Worm (Caenorhabditis elegans): ENCODE data around the gene srx-115.
A peak's percentile ranks its signal among the peaks of the same experiment; 100 is the strongest.

Gene srx-115

DNA sequence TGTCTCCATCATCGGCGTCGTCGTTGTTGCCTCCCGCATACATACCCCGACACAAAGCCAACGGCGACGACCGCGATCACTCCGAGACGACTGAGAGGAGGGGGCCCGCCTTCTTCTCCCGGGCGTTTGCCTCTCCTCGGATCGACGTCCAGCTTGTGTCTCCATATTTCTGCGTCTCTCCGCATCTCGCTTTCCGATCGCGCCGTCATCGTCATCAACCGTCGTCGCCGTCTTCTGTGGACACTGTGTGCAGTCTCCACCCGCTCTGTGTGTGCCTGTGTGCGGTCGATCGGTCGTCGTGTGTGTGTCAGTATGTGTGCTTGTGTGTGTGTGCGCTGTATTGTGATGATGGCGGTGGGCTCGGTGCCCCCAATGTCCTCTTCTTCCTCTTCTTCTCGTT is 13.8 kb downstream of the srx-115 start:
- TF ChIP-seq rec-8 (tag; optimal IDR thresholded peaks at IDR 0.05), result no peak
- TF ChIP-seq K12H6.12 (tag; optimal IDR thresholded peaks at IDR 0.05), result peak; percentile 54
- no peak for TF ChIP-seq C06A6.2 (GFP tag; conservative IDR thresholded peaks at IDR 0.05)
- 0 out of 2 replicates have a peak, but pooled peaks have one; percentile 34 for TF ChIP-seq K11D2.4 (GFP tag; IDR thresholded peaks at IDR 0.05)
- peak; percentile 75 for TF ChIP-seq nhr-80 (tag; optimal IDR thresholded peaks at IDR 0.05)
- no peak for TF ChIP-seq tlf-1 (GFP tag; optimal IDR thresholded peaks at IDR 0.05)
- peak; percentile 43; the same call in 1 of the 2 replicates for TF ChIP-seq egl-44 (GFP tag; IDR thresholded peaks at IDR 0.05)
- peak; percentile 80; the same call in 1 of the 2 replicates for TF ChIP-seq egrh-3 (GFP tag; IDR thresholded peaks at IDR 0.05)
- TF ChIP-seq dox-1 (GFP tag; IDR thresholded peaks at IDR 0.05), result peak; percentile 59; the same call in 1 of the 2 replicates
- peak; percentile 58 for TF ChIP-seq mcd-1 (GFP tag; IDR thresholded peaks at IDR 0.05)
- TF ChIP-seq fkh-3 (tag; optimal IDR thresholded peaks at IDR 0.05), result no peak
- no peak for TF ChIP-seq lsy-27 (tag; optimal IDR thresholded peaks at IDR 0.05; ENCODE audit: borderline replicate concordance, insufficient read depth)
- 0 out of 2 replicates have a peak, but pooled peaks have one; percentile 25 for TF ChIP-seq D2030.7 (GFP tag; IDR thresholded peaks at IDR 0.05)
- no peak for TF ChIP-seq snpc-4 (GFP tag; optimal IDR thresholded peaks at IDR 0.05)
- peak in 1 of 4 experiments; percentile 2 for TF ChIP-seq snpc-4 (tag; optimal IDR thresholded peaks at IDR 0.05)
- no peak for TF ChIP-seq ztf-26 (tag; optimal IDR thresholded peaks at IDR 0.05)
- no peak for TF ChIP-seq let-607 (tag; optimal IDR thresholded peaks at IDR 0.05)
- no peak for TF ChIP-seq madf-10 (tag; optimal IDR thresholded peaks at IDR 0.05)
- TF ChIP-seq Y56A3A.18 (GFP tag; IDR thresholded peaks at IDR 0.05), result no peak
- TF ChIP-seq tbp1 (GFP tag; optimal IDR thresholded peaks at IDR 0.05), result peak; percentile 8
- TF ChIP-seq T26A5.8 (tag; optimal IDR thresholded peaks at IDR 0.05), result no peak
- peak; percentile 14 for TF ChIP-seq ztf-18 (tag; optimal IDR thresholded peaks at IDR 0.05)
- TF ChIP-seq snpc-1.1 (tag; optimal IDR thresholded peaks at IDR 0.05; ENCODE audit: insufficient read depth), result no peak
- TF ChIP-seq bed-2 (GFP tag; IDR thresholded peaks at IDR 0.05), result 0 out of 2 replicates have a peak, but pooled peaks have one; percentile 47
- TF ChIP-seq hmg-1.2 (GFP tag; IDR thresholded peaks at IDR 0.05), result 0 out of 2 replicates have a peak, but pooled peaks have one; percentile 31
- no peak for TF ChIP-seq cebp-1 (GFP tag; IDR thresholded peaks at IDR 0.05)
- TF ChIP-seq cebp-1 (tag; optimal IDR thresholded peaks at IDR 0.05), result peak; percentile 61
- peak; percentile 68 for TF ChIP-seq attf-5 (GFP tag; optimal IDR thresholded peaks at IDR 0.05)
- 0 out of 2 replicates have a peak, but pooled peaks have one; percentile 19 for TF ChIP-seq sea-2 (GFP tag; IDR thresholded peaks at IDR 0.05)
- no peak for TF ChIP-seq sdz-38 (tag; optimal IDR thresholded peaks at IDR 0.05)
- 0 out of 2 replicates have a peak, but pooled peaks have one; percentile 57 for TF ChIP-seq nfyb-1 (GFP tag; IDR thresholded peaks at IDR 0.05)
- no peak for TF ChIP-seq atf-7 (tag; optimal IDR thresholded peaks at IDR 0.05)
- TF ChIP-seq zfh-2 (GFP tag; conservative IDR thresholded peaks at IDR 0.05), result peak; percentile 100
- peak; percentile 39; the same call in 1 of the 2 replicates for TF ChIP-seq lin-26 (GFP tag; IDR thresholded peaks at IDR 0.05)
- TF ChIP-seq F37B4.10 (GFP tag; IDR thresholded peaks at IDR 0.05), result 0 out of 2 replicates have a peak, but pooled peaks have one; percentile 17
- TF ChIP-seq F23B12.7 (tag; optimal IDR thresholded peaks at IDR 0.05; ENCODE audit: insufficient read depth), result no peak
- no peak for TF ChIP-seq ztf-6 (GFP tag; IDR thresholded peaks at IDR 0.05)
- TF ChIP-seq lin-40 (tag; optimal IDR thresholded peaks at IDR 0.05), result peak; percentile 7

DNA sequence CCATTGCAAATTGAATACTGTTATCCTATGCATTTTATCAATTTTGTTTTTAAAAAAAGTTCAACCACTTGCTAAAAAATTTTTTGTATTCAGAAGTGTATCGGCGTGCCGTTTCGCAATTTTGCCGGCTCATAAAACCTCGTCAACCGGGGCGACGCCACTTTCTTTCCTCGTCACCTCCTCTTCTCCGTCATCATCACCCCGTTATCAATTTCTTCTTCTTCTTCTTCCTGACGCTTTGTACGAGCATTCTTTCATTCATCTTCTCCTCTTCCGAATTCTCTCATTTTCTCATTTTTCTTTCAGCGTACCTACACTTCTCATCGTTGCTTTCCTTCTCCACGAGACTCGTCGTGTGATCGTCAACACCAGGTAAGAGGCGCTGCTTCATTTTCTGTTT is 14.5 kb downstream of the srx-115 start, which contains the start of gene sup-37:
sup-37 (plus strand) TSS at position 301 of the 400 bp plus-strand sequence.
- no peak for TF ChIP-seq madf-3 (GFP tag; IDR thresholded peaks at IDR 0.05)
- no peak for TF ChIP-seq egl-44 (GFP tag; IDR thresholded peaks at IDR 0.05)
- TF ChIP-seq athp-1 (tag; optimal IDR thresholded peaks at IDR 0.05), result no peak
- no peak for TF ChIP-seq cebp-2 (GFP tag; IDR thresholded peaks at IDR 0.05)
- no peak for TF ChIP-seq rcor-1 (GFP tag; IDR thresholded peaks at IDR 0.05)
- TF ChIP-seq F55B11.4 (tag; optimal IDR thresholded peaks at IDR 0.05; ENCODE audit: borderline replicate concordance, insufficient read depth), result no peak
- no peak for TF ChIP-seq lin-26 (GFP tag; IDR thresholded peaks at IDR 0.05)
- TF ChIP-seq ccch-3 (GFP tag; optimal IDR thresholded peaks at IDR 0.05), result no peak
- TF ChIP-seq madf-8 (GFP tag; conservative IDR thresholded peaks at IDR 0.05), result no peak
- TF ChIP-seq F57A8.1 (GFP tag; optimal IDR thresholded peaks at IDR 0.05), result no peak
- no peak for TF ChIP-seq madf-10 (tag; optimal IDR thresholded peaks at IDR 0.05)
- no peak for TF ChIP-seq ztf-28 (GFP tag; IDR thresholded peaks at IDR 0.05)
- no peak for TF ChIP-seq B0336.3 (GFP tag; IDR thresholded peaks at IDR 0.05)

All from whole organism, young adult.